Fruit fly (Drosophila melanogaster): ENCODE data around the gene CG4287.

The CG4287 gene

dm6 chr3R:15983541-15984229 is 20.0 kb upstream of the CG4287 start (continued):
- TF ChIP-seq CG10462 (GFP tag; optimal IDR thresholded peaks at IDR 0.05) (no peak), h (optimal IDR thresholded peaks at IDR 0.05) (no peak), CG4854 (GFP tag; optimal IDR thresholded peaks at IDR 0.05) (no peak), CG3281 (GFP tag; optimal IDR thresholded peaks at IDR 0.05) (no peak), CG11398 (GFP tag; optimal IDR thresholded peaks at IDR 0.05) (peak; percentile 10), CG2712 (tag; optimal IDR thresholded peaks at IDR 0.05) (peak; percentile 55), CG3726 (GFP tag; IDR thresholded peaks at IDR 0.05) (no peak), CG13424 (tag; optimal IDR thresholded peaks at IDR 0.05) (peak; percentile 48), Nf-YB (GFP tag; optimal IDR thresholded peaks at IDR 0.05) (peak; percentile 48), Sox102F (GFP tag; optimal IDR thresholded peaks at IDR 0.05) (peak; percentile 57), Hr78 (GFP tag; optimal IDR thresholded peaks at IDR 0.05) (peak in 1 of 2 experiments; percentile 68), TFAM (GFP tag; optimal IDR thresholded peaks at IDR 0.05) (peak; percentile 30), CG13775 (GFP tag; optimal IDR thresholded peaks at IDR 0.05) (no peak), kni (GFP tag; optimal IDR thresholded peaks at IDR 0.05) (peak; percentile 38), BtbVII (GFP tag; optimal IDR thresholded peaks at IDR 0.05) (peak; percentile 36)

dm6 chr3R:15975170-15975569 is 11.5 kb upstream of the CG4287 start:
- TF ChIP-seq tx (GFP tag; optimal IDR thresholded peaks at IDR 0.05) (no peak), CG34376 (GFP tag; optimal IDR thresholded peaks at IDR 0.05) (peak; percentile 51), ftz-f1 (GFP tag; optimal IDR thresholded peaks at IDR 0.05) (no peak), CG17612 (GFP tag; IDR thresholded peaks at IDR 0.05) (no peak), chinmo (GFP tag; IDR thresholded peaks at IDR 0.05; ENCODE audit: partially characterized antibody) (0 out of 4 replicates have a peak, but pooled peaks have one; percentile 55), sqz (GFP tag; optimal IDR thresholded peaks at IDR 0.05) (peak; percentile 5), CG4820 (GFP tag; optimal IDR thresholded peaks at IDR 0.05) (no peak), Vsx1 (GFP tag; optimal IDR thresholded peaks at IDR 0.05) (no peak), aop (GFP tag; IDR thresholded peaks at IDR 0.05) (no peak), sug (tag; optimal IDR thresholded peaks at IDR 0.05) (peak; percentile 3), CG15011 (GFP tag; optimal IDR thresholded peaks at IDR 0.05) (no peak), CG33213 (GFP tag; optimal IDR thresholded peaks at IDR 0.05) (no peak), exex (tag; optimal IDR thresholded peaks at IDR 0.05) (peak; percentile 95), CG2199 (GFP tag; IDR thresholded peaks at IDR 0.05) (no peak), shn (GFP tag; optimal IDR thresholded peaks at IDR 0.05) (no peak), z (GFP tag; IDR thresholded peaks at IDR 0.05) (no peak), sens-2 (GFP tag; IDR thresholded peaks at IDR 0.05) (no peak), fru (optimal IDR thresholded peaks at IDR 0.05) (no peak), CrebB (tag; optimal IDR thresholded peaks at IDR 0.05) (no peak), CG1233 (GFP tag; optimal IDR thresholded peaks at IDR 0.05) (no peak), H15 (GFP tag; IDR thresholded peaks at IDR 0.05) (no peak)

- TF ChIP-seq CG15011 (GFP tag; optimal IDR thresholded peaks at IDR 0.05): peak; percentile 56
- peak; percentile 16 for TF ChIP-seq CG13894 (tag; optimal IDR thresholded peaks at IDR 0.05)
- peak; percentile 68 for TF ChIP-seq gcm (GFP tag; optimal IDR thresholded peaks at IDR 0.05)
- peak; percentile 82 for TF ChIP-seq CG8924 (tag; optimal IDR thresholded peaks at IDR 0.05)
- TF ChIP-seq CG6254 (GFP tag; optimal IDR thresholded peaks at IDR 0.05): peak; percentile 67
- TF ChIP-seq CG1529 (GFP tag; optimal IDR thresholded peaks at IDR 0.05): peak; percentile 76
- peak; percentile 74 for TF ChIP-seq Antp (GFP tag; optimal IDR thresholded peaks at IDR 0.05)
- TF ChIP-seq CG8765 (GFP tag; IDR thresholded peaks at IDR 0.05): no peak
- peak; percentile 80 for TF ChIP-seq org-1 (GFP tag; optimal IDR thresholded peaks at IDR 0.05)
- peak; percentile 73 for TF ChIP-seq CG33213 (GFP tag; optimal IDR thresholded peaks at IDR 0.05)
- peak; percentile 85 for TF ChIP-seq az2 (GFP tag; optimal IDR thresholded peaks at IDR 0.05)
- peak; percentile 73 for TF ChIP-seq CG6272 (GFP tag; IDR thresholded peaks at IDR 0.05)
- peak; percentile 80 for TF ChIP-seq Dad (GFP tag; optimal IDR thresholded peaks at IDR 0.05)
- TF ChIP-seq p53 (GFP tag; optimal IDR thresholded peaks at IDR 0.05): peak; percentile 57
- TF ChIP-seq Blimp-1 (GFP tag; optimal IDR thresholded peaks at IDR 0.05): peak; percentile 80
- peak; percentile 66 for TF ChIP-seq CG4707 (GFP tag; optimal IDR thresholded peaks at IDR 0.05)
Observed at dm6 chr3R:15974235-15974634, 10.6 kb upstream of the CG4287 start.
